Worm (Caenorhabditis elegans) whole organism, young adult: ENCODE data around the gene alg-1.

Experiments used
- B0019.2 ChIP-seq: fragments of 200-800 bp; sonication (Bioruptor generic); conservative IDR thresholded peaks from 2 replicates; pipeline ENCODE4 v1.3.6; 2022; ENCODE audit warnings: missing genetic modification reagents, missing genetic modification characterization, missing compliant biosample characterization
- F10E7.11 ChIP-seq: sonication (generic microtip); optimal IDR thresholded peaks from 2 replicates; lab custom pipeline; 2017; ENCODE audit warnings: mild to moderate bottlenecking, missing genetic modification characterization, moderate library complexity, missing compliant biosample characterization
- F22D6.2 ChIP-seq: sonication (generic microtip); optimal IDR thresholded peaks from 2 replicates; lab custom pipeline; 2016; ENCODE audit warnings: mild to moderate bottlenecking, missing genetic modification characterization, missing compliant biosample characterization
- K12H6.12 ChIP-seq: fragments of 200-800 bp; sonication (Bioruptor generic); optimal IDR thresholded peaks from 2 replicates; lab custom pipeline; 2018; ENCODE audit warnings: mild to moderate bottlenecking, missing genetic modification characterization, missing compliant biosample characterization
- Y53G8AR.9 ChIP-seq: fragments of 200-800 bp; sonication (Bioruptor generic); conservative IDR thresholded peaks from 2 replicates; pipeline ENCODE4 v1.3.6; 2022; ENCODE audit warnings: missing genetic modification reagents, missing genetic modification characterization, missing compliant biosample characterization
- Y56A3A.18 ChIP-seq: fragments of 200-800 bp; sonication (Bioruptor generic); IDR thresholded peaks from 2 replicates; pipeline ENCODE4 v1.3.6; 2022; ENCODE audit warnings: missing genetic modification reagents, missing genetic modification characterization, missing compliant biosample characterization
- Y79H2A.3 ChIP-seq: fragments of 200-800 bp; sonication (Bioruptor generic); conservative IDR thresholded peaks from 2 replicates; pipeline ENCODE4 v1.3.6; 2022; ENCODE audit warnings: missing genetic modification reagents, missing genetic modification characterization, missing compliant biosample characterization
- Y95B8A.8 ChIP-seq: fragments of 200-800 bp; sonication (Bioruptor generic); IDR thresholded peaks from 2 replicates; pipeline ENCODE4 v1.3.6; 2022; ENCODE audit warnings: missing genetic modification reagents, missing genetic modification characterization, missing compliant biosample characterization
- aptf-2 ChIP-seq: fragments of 200-800 bp; sonication (Bioruptor generic); conservative IDR thresholded peaks from 2 replicates; pipeline ENCODE4 v1.3.6; 2022; ENCODE audit warnings: missing genetic modification reagents, missing genetic modification characterization, missing compliant biosample characterization
- attf-3 ChIP-seq: fragments of 200-800 bp; sonication (Bioruptor generic); conservative IDR thresholded peaks from 2 replicates; pipeline ENCODE4 v1.3.6; 2022; ENCODE audit warnings: missing genetic modification reagents, missing genetic modification characterization, missing compliant biosample characterization
- cebp-1 ChIP-seq, 2 experiments: fragments of 200-800 bp in 1 of 2; sonication (Bioruptor generic) in 1 of 2; sonication (generic microtip) in 1 of 2; IDR thresholded peaks in 1 of 2; optimal IDR thresholded peaks in 1 of 2; 2 replicates each; pipeline versions ENCODE4 v1.3.6 to Lab custom; 2017 to 2022; ENCODE audit warnings: missing compliant biosample characterization in 2 of 2, missing genetic modification characterization in 2 of 2, mild to moderate bottlenecking in 1 of 2, missing genetic modification reagents in 1 of 2, moderate library complexity in 1 of 2
- cebp-2 ChIP-seq: fragments of 200-800 bp; sonication (Bioruptor generic); IDR thresholded peaks from 2 replicates; pipeline ENCODE4 v1.3.6; 2022; ENCODE audit warnings: missing genetic modification characterization, missing compliant biosample characterization
- ceh-27 ChIP-seq: fragments of 200-800 bp; sonication (Bioruptor generic); optimal IDR thresholded peaks from 2 replicates; lab custom pipeline; 2018; ENCODE audit warnings: mild to moderate bottlenecking, missing genetic modification characterization, moderate library complexity, missing compliant biosample characterization
- ceh-40 ChIP-seq: fragments of 200-800 bp; sonication (Bioruptor generic); IDR thresholded peaks from 2 replicates; pipeline ENCODE4 v1.3.6; 2022; ENCODE audit warnings: missing genetic modification characterization, missing compliant biosample characterization
- die-1 ChIP-seq: sonication (generic microtip); optimal IDR thresholded peaks from 2 replicates; lab custom pipeline; 2016; ENCODE audit warnings: missing genotype, mild to moderate bottlenecking, missing genetic modification characterization, missing compliant biosample characterization
- efl-1 ChIP-seq: fragments of 150-350 bp; optimal IDR thresholded peaks from 2 replicates; lab custom pipeline; 2014; ENCODE audit warnings: missing biosample characterization, missing genetic modification reagents, missing genetic modification characterization
- egrh-3 ChIP-seq: fragments of 200-800 bp; sonication (Bioruptor generic); IDR thresholded peaks from 2 replicates; pipeline ENCODE4 v1.3.6; 2022; ENCODE audit warnings: missing genetic modification reagents, missing genetic modification characterization, missing compliant biosample characterization
- ekl-4 ChIP-seq: fragments of 200-800 bp; sonication (Bioruptor generic); IDR thresholded peaks from 2 replicates; pipeline ENCODE4 v1.3.6; 2022; ENCODE audit warnings: missing genetic modification reagents, missing genetic modification characterization, missing compliant biosample characterization
- gei-17 ChIP-seq: fragments of 200-800 bp; sonication (Bioruptor generic); optimal IDR thresholded peaks from 2 replicates; lab custom pipeline; 2018; ENCODE audit warnings: mild to moderate bottlenecking, missing genetic modification characterization, missing compliant biosample characterization
- hlh-12 ChIP-seq: sonication (generic microtip); optimal IDR thresholded peaks from 2 replicates; lab custom pipeline; 2016; ENCODE audit warnings: missing genetic modification characterization, missing compliant biosample characterization
- let-526 ChIP-seq: fragments of 200-800 bp; sonication (Bioruptor generic); IDR thresholded peaks from 2 replicates; pipeline ENCODE4 v1.3.6; 2022; ENCODE audit warnings: missing genetic modification reagents, missing genetic modification characterization, missing compliant biosample characterization
- lin-26 ChIP-seq: fragments of 200-800 bp; sonication (Bioruptor generic); IDR thresholded peaks from 2 replicates; pipeline ENCODE4 v1.3.6; 2022; ENCODE audit warnings: missing genetic modification reagents, missing genetic modification characterization, missing compliant biosample characterization
- lin-35 ChIP-seq, 3 experiments: fragments of 150-350 bp in 2 of 3; sonication (generic microtip) in 1 of 3; optimal IDR thresholded peaks; 2 replicates each; lab custom pipeline; 2014 to 2018; ENCODE audit warnings: missing biosample characterization in 3 of 3, missing genetic modification characterization in 3 of 3, missing genetic modification reagents in 3 of 3
- lin-40 ChIP-seq: sonication (generic microtip); optimal IDR thresholded peaks from 2 replicates; lab custom pipeline; 2016; ENCODE audit warnings: missing genetic modification characterization, mild to moderate bottlenecking, missing compliant biosample characterization, missing genotype, missing genetic modification reagents
- madf-6 ChIP-seq: fragments of 200-800 bp; sonication (Bioruptor generic); IDR thresholded peaks from 2 replicates; pipeline ENCODE4 v1.3.6; 2022; ENCODE audit warnings: missing genetic modification reagents, missing genetic modification characterization, missing compliant biosample characterization
- mel-28 ChIP-seq: sonication (generic microtip); optimal IDR thresholded peaks from 2 replicates; lab custom pipeline; 2016; ENCODE audit warnings: borderline replicate concordance, mild to moderate bottlenecking, missing genetic modification characterization, missing compliant biosample characterization
- mxl-1 ChIP-seq: sonication (generic microtip); optimal IDR thresholded peaks from 2 replicates; lab custom pipeline; 2016; ENCODE audit warnings: missing genetic modification characterization, missing compliant biosample characterization
- nhr-120 ChIP-seq: fragments of 200-800 bp; sonication (Bioruptor generic); IDR thresholded peaks from 2 replicates; pipeline ENCODE4 v1.3.6; 2022; ENCODE audit warnings: missing genetic modification characterization, missing compliant biosample characterization
- nhr-80 ChIP-seq: sonication (generic microtip); optimal IDR thresholded peaks from 2 replicates; lab custom pipeline; 2016; ENCODE audit warnings: missing genetic modification characterization, missing compliant biosample characterization
- nhr-90 ChIP-seq: sonication (generic microtip); optimal IDR thresholded peaks from 2 replicates; lab custom pipeline; 2016; ENCODE audit warnings: missing genotype, mild to moderate bottlenecking, missing genetic modification characterization, missing compliant biosample characterization
- pbrm-1 ChIP-seq: fragments of 200-800 bp; sonication (Bioruptor generic); IDR thresholded peaks from 2 replicates; pipeline ENCODE4 v1.3.6; 2022; ENCODE audit warnings: missing genetic modification reagents, missing genetic modification characterization, missing compliant biosample characterization
- snpc-3.4 ChIP-seq: sonication (generic microtip); optimal IDR thresholded peaks from 2 replicates; lab custom pipeline; 2017; ENCODE audit warnings: missing genetic modification characterization, mild to moderate bottlenecking, missing compliant biosample characterization, antibody characterized with exemption, moderate library complexity, missing genotype, missing genetic modification reagents
- snpc-4 ChIP-seq, 5 experiments: fragments of 150-350 bp in 1 of 5; sonication (generic microtip) in 4 of 5; optimal IDR thresholded peaks; 2 replicates each; lab custom pipeline; 2014 to 2018; ENCODE audit warnings: missing genetic modification characterization in 5 of 5, missing biosample characterization in 3 of 5, antibody characterized with exemption in 2 of 5, mild to moderate bottlenecking in 2 of 5, missing compliant biosample characterization in 2 of 5, missing genotype in 2 of 5, moderate library complexity in 2 of 5, missing genetic modification reagents in 1 of 5
- somi-1 ChIP-seq: fragments of 200-800 bp; sonication (Bioruptor generic); optimal IDR thresholded peaks from 2 replicates; lab custom pipeline; 2018; ENCODE audit warnings: mild to moderate bottlenecking, missing genetic modification characterization, missing compliant biosample characterization
- sptf-2 ChIP-seq: fragments of 200-800 bp; sonication (Bioruptor generic); optimal IDR thresholded peaks from 2 replicates; lab custom pipeline; 2018; ENCODE audit warnings: mild to moderate bottlenecking, missing genetic modification characterization, missing compliant biosample characterization
- tbp1 ChIP-seq: fragments of 200-800 bp; sonication (Bioruptor generic); optimal IDR thresholded peaks from 2 replicates; lab custom pipeline; 2018; ENCODE audit warnings: mild to moderate bottlenecking, missing genetic modification characterization, missing compliant biosample characterization
- tbx-9 ChIP-seq: sonication (generic microtip); optimal IDR thresholded peaks from 2 replicates; lab custom pipeline; 2016; ENCODE audit warnings: borderline replicate concordance, missing genetic modification characterization, inconsistent platforms, missing compliant biosample characterization
- unc-130 ChIP-seq: sonication (generic microtip); optimal IDR thresholded peaks from 2 replicates; lab custom pipeline; 2016; ENCODE audit warnings: missing genetic modification reagents, missing genetic modification characterization, missing compliant biosample characterization
- ztf-25 ChIP-seq: fragments of 200-800 bp; sonication (Bioruptor generic); IDR thresholded peaks from 2 replicates; pipeline ENCODE4 v1.3.6; 2022; ENCODE audit warnings: missing genetic modification reagents, missing genetic modification characterization, missing compliant biosample characterization
- ztf-26 ChIP-seq: sonication (generic microtip); optimal IDR thresholded peaks from 2 replicates; lab custom pipeline; 2017; ENCODE audit warnings: missing genetic modification characterization, missing compliant biosample characterization
- ztf-6 ChIP-seq: fragments of 200-800 bp; sonication (Bioruptor generic); IDR thresholded peaks from 2 replicates; pipeline ENCODE4 v1.3.6; 2022; ENCODE audit warnings: missing genetic modification reagents, missing genetic modification characterization, missing compliant biosample characterization

The alg-1 gene

ce11 chrX:13973086-13973485 lies 24.2 kb downstream of the alg-1 start (continued):
- TF ChIP-seq lin-26 (GFP tag; lab: Robert Waterston, UW) (peak; percentile 94), ztf-6 (GFP tag; lab: Robert Waterston, UW) (0 out of 2 replicates have a peak, but pooled peaks have one; percentile 36), Y79H2A.3 (peak; percentile 24; the same call in 1 of the 2 replicates), Y53G8AR.9 (peak; percentile 60; the same call in 1 of the 2 replicates), ceh-40 (GFP tag; lab: Robert Waterston, UW) (0 out of 2 replicates have a peak, but pooled peaks have one; percentile 32), Y56A3A.18 (GFP tag; lab: Robert Waterston, UW) (peak; percentile 78), tbp1 (GFP tag; lab: Kevin White, UChicago) (peak; percentile 84), nhr-120 (GFP tag; lab: Robert Waterston, UW) (0 out of 2 replicates have a peak, but pooled peaks have one; percentile 49), pbrm-1 (peak; percentile 78), madf-6 (peak; percentile 60; the same call in 1 of the 2 replicates), ekl-4 (GFP tag; lab: Robert Waterston, UW) (peak; percentile 22; the same call in 1 of the 2 replicates), ztf-25 (0 out of 2 replicates have a peak, but pooled peaks have one; percentile 44), let-526 (GFP tag; lab: Robert Waterston, UW) (peak; percentile 57; the same call in 1 of the 2 replicates)

ce11 chrX:13973769-13974168 lies 24.9 kb downstream of the alg-1 start:
- no peak for TF ChIP-seq Y56A3A.18 (GFP tag; lab: Robert Waterston, UW)
- no peak for TF ChIP-seq F10E7.11 (tag; lab: Kevin White, UChicago)
- peak; percentile 18 for TF ChIP-seq K12H6.12
- no peak for TF ChIP-seq mxl-1 (tag; lab: Kevin White, UChicago)
- TF ChIP-seq Y53G8AR.9: no peak
- peak; percentile 33 for TF ChIP-seq nhr-80 (tag; lab: Kevin White, UChicago)
- TF ChIP-seq cebp-1 (GFP tag; IDR thresholded peaks at IDR 0.05; lab: Robert Waterston, UW): no peak
- TF ChIP-seq cebp-1 (tag; optimal IDR thresholded peaks at IDR 0.05; lab: Kevin White, UChicago): peak; percentile 32
- TF ChIP-seq mel-28 (tag; lab: Kevin White, UChicago): no peak
- no peak for TF ChIP-seq sptf-2 (GFP tag; lab: Kevin White, UChicago)
- no peak for TF ChIP-seq F22D6.2 (tag; lab: Kevin White, UChicago)
- TF ChIP-seq gei-17: no peak
- TF ChIP-seq cebp-2 (GFP tag; lab: Robert Waterston, UW): no peak
- no peak for TF ChIP-seq ztf-25
- no peak for TF ChIP-seq snpc-3.4 (tag; lab: Kevin White, UChicago)
- TF ChIP-seq egrh-3 (GFP tag; lab: Robert Waterston, UW): no peak
- TF ChIP-seq, all 124 proteins: peak for 3

- TF ChIP-seq nhr-80 (tag; lab: Kevin White, UChicago) (peak; percentile 28), ztf-26 (tag; lab: Kevin White, UChicago) (no peak), somi-1 (GFP tag; lab: Kevin White, UChicago) (peak; percentile 1), tbx-9 (no peak), lin-40 (tag; lab: Kevin White, UChicago) (peak; percentile 10)
These were observed 25.6 kb downstream of the alg-1 start for ce11 chrX:13974448-13975071.

- TF ChIP-seq hlh-12 (tag; lab: Kevin White, UChicago): no peak
- no peak for TF ChIP-seq snpc-4 (GFP tag; optimal IDR thresholded peaks at IDR 0.05; lab: Kevin White, UChicago)
- no peak for TF ChIP-seq snpc-4 (tag; optimal IDR thresholded peaks at IDR 0.05; lab: Kevin White, UChicago)
- no peak for TF ChIP-seq pbrm-1
- TF ChIP-seq nhr-90 (tag; lab: Kevin White, UChicago): no peak
- no peak for TF ChIP-seq aptf-2 (GFP tag; lab: Robert Waterston, UW)
- no peak for TF ChIP-seq Y79H2A.3
- peak in 1 of 3 experiments; percentile 17 for TF ChIP-seq lin-35 (GFP tag; optimal IDR thresholded peaks at IDR 0.05; lab: Kevin White, UChicago)
- TF ChIP-seq unc-130 (GFP tag; lab: Kevin White, UChicago): no peak
- no peak for TF ChIP-seq ztf-26 (tag; lab: Kevin White, UChicago)
- TF ChIP-seq gei-17: no peak
- TF ChIP-seq attf-3 (GFP tag; lab: Robert Waterston, UW): no peak
- no peak for TF ChIP-seq Y95B8A.8
- TF ChIP-seq die-1 (tag; lab: Kevin White, UChicago): no peak
- no peak for TF ChIP-seq B0019.2 (GFP tag; lab: Robert Waterston, UW)
- TF ChIP-seq ceh-27 (GFP tag; lab: Kevin White, UChicago): no peak
- TF ChIP-seq cebp-1 (GFP tag; IDR thresholded peaks at IDR 0.05; lab: Robert Waterston, UW): no peak
- peak; percentile 13 for TF ChIP-seq cebp-1 (tag; optimal IDR thresholded peaks at IDR 0.05; lab: Kevin White, UChicago)
- peak; percentile 12 for TF ChIP-seq K12H6.12
- TF ChIP-seq efl-1 (GFP tag; lab: Kevin White, UChicago): no peak
These were observed 26.4 kb downstream of the alg-1 start, which contains the start of gene F48F7.5 for ce11 chrX:13975314-13975713. F48F7.5 (plus strand) TSS chrX:13975653.
